Worm (Caenorhabditis elegans): ENCODE results near the gene C27D6.15.

DNA sequence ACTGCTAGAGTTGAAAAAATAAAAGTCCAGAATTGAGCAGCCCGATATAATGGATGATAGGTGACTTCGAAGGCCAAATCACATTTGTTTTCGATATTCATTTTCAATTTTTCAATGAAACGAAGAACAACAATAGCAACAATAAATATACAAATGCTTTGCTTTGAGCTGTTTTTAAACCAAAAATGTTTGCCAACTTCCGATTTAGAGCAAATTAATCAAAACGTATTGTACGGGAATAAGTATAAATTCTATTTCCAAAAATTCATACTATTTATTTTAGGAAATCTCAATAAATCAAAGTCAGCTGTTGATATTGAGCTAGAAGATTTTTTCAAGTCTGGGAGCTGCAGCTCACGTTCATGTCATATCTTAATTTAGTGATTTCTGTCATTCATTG is 778 bp upstream of the C27D6.15 start, which contains the start of gene srb-1:
- TF ChIP-seq snpc-3.4 (tag; optimal IDR thresholded peaks at IDR 0.05) (no peak), D2030.7 (GFP tag; IDR thresholded peaks at IDR 0.05) (no peak)
